Worm (Caenorhabditis elegans): ENCODE data around the gene rbg-1.

rbg-1 gene

ce11 chrX:15011526-15012274 lies 28.4 kb downstream of the rbg-1 start:
- no peak for TF ChIP-seq sea-1 (GFP tag; conservative IDR thresholded peaks at IDR 0.05)

ce11 chrX:15013941-15014453 lies 30.7 kb downstream of the rbg-1 start:
- TF ChIP-seq tbx-37 (GFP tag; conservative IDR thresholded peaks at IDR 0.05) (no peak), hmg-4 (GFP tag; optimal IDR thresholded peaks at IDR 0.05) (no peak), scrt-1 (GFP tag; IDR thresholded peaks at IDR 0.05) (no peak), aly-1 (tag; optimal IDR thresholded peaks at IDR 0.05) (no peak), F13C5.2 (tag; optimal IDR thresholded peaks at IDR 0.05) (no peak), tbx-11 (GFP tag; IDR thresholded peaks at IDR 0.05) (no peak), pes-1 (GFP tag; IDR thresholded peaks at IDR 0.05) (no peak), B0310.2 (tag; optimal IDR thresholded peaks at IDR 0.05) (no peak), ceh-13 (GFP tag; optimal IDR thresholded peaks at IDR 0.05) (no peak), hmbx-1 (tag; optimal IDR thresholded peaks at IDR 0.05) (no peak), tra-4 (tag; optimal IDR thresholded peaks at IDR 0.05) (no peak), sea-1 (GFP tag; conservative IDR thresholded peaks at IDR 0.05) (no peak), hnd-1 (tag; optimal IDR thresholded peaks at IDR 0.05) (no peak)

- TF ChIP-seq hmbx-1 (tag; optimal IDR thresholded peaks at IDR 0.05) (no peak), B0310.2 (tag; optimal IDR thresholded peaks at IDR 0.05) (no peak), ceh-36 (tag; optimal IDR thresholded peaks at IDR 0.05) (no peak), ceh-13 (GFP tag; optimal IDR thresholded peaks at IDR 0.05) (no peak), tra-4 (tag; optimal IDR thresholded peaks at IDR 0.05) (no peak), sea-1 (GFP tag; conservative IDR thresholded peaks at IDR 0.05) (no peak), aly-1 (tag; optimal IDR thresholded peaks at IDR 0.05) (no peak), hnd-1 (tag; optimal IDR thresholded peaks at IDR 0.05) (no peak), tbx-11 (GFP tag; IDR thresholded peaks at IDR 0.05) (no peak), pes-1 (GFP tag; IDR thresholded peaks at IDR 0.05) (no peak), flt-1 (GFP tag; IDR thresholded peaks at IDR 0.05) (no peak), scrt-1 (GFP tag; IDR thresholded peaks at IDR 0.05) (no peak), ama-1 (optimal IDR thresholded peaks at IDR 0.05) (no peak), ets-7 (tag; optimal IDR thresholded peaks at IDR 0.05) (no peak), tbx-37 (GFP tag; conservative IDR thresholded peaks at IDR 0.05) (no peak), F13C5.2 (tag; optimal IDR thresholded peaks at IDR 0.05) (no peak), hmg-4 (GFP tag; optimal IDR thresholded peaks at IDR 0.05) (no peak)
Measured at ce11 chrX:15016102-15016501, 32.8 kb downstream of the rbg-1 start.

- TF ChIP-seq B0310.2 (tag; optimal IDR thresholded peaks at IDR 0.05) (no peak), hnd-1 (tag; optimal IDR thresholded peaks at IDR 0.05) (no peak), aly-1 (tag; optimal IDR thresholded peaks at IDR 0.05) (no peak), hmg-4 (GFP tag; optimal IDR thresholded peaks at IDR 0.05) (no peak), ceh-36 (tag; optimal IDR thresholded peaks at IDR 0.05) (no peak), hmbx-1 (tag; optimal IDR thresholded peaks at IDR 0.05) (no peak), F13C5.2 (tag; optimal IDR thresholded peaks at IDR 0.05) (no peak), scrt-1 (GFP tag; IDR thresholded peaks at IDR 0.05) (no peak), pes-1 (GFP tag; IDR thresholded peaks at IDR 0.05) (no peak), ama-1 (optimal IDR thresholded peaks at IDR 0.05) (no peak), ceh-13 (GFP tag; optimal IDR thresholded peaks at IDR 0.05) (no peak), tbx-11 (GFP tag; IDR thresholded peaks at IDR 0.05) (no peak), sea-1 (GFP tag; conservative IDR thresholded peaks at IDR 0.05) (no peak), ets-7 (tag; optimal IDR thresholded peaks at IDR 0.05) (no peak), tbx-37 (GFP tag; conservative IDR thresholded peaks at IDR 0.05) (no peak), tra-4 (tag; optimal IDR thresholded peaks at IDR 0.05) (no peak), flt-1 (GFP tag; IDR thresholded peaks at IDR 0.05) (no peak)
Measured at ce11 chrX:15026008-15026407, 42.7 kb downstream of the rbg-1 start, which contains the start of gene seb-3. Gene seb-3, plus strand, starts transcription at chrX:15026308.

ce11 chrX:15027566-15027965 lies 44.2 kb downstream of the rbg-1 start:
- TF ChIP-seq hmg-4 (GFP tag; optimal IDR thresholded peaks at IDR 0.05) (no peak), pes-1 (GFP tag; IDR thresholded peaks at IDR 0.05) (no peak)

ce11 chrX:15027997-15028396 lies 44.7 kb downstream of the rbg-1 start:
- no peak for TF ChIP-seq ama-1 (optimal IDR thresholded peaks at IDR 0.05)
- TF ChIP-seq sea-1 (GFP tag; conservative IDR thresholded peaks at IDR 0.05): no peak
- no peak for TF ChIP-seq F13C5.2 (tag; optimal IDR thresholded peaks at IDR 0.05)
- no peak for TF ChIP-seq ceh-13 (GFP tag; optimal IDR thresholded peaks at IDR 0.05)
- TF ChIP-seq pes-1 (GFP tag; IDR thresholded peaks at IDR 0.05): no peak
- no peak for TF ChIP-seq hnd-1 (tag; optimal IDR thresholded peaks at IDR 0.05)
- TF ChIP-seq scrt-1 (GFP tag; IDR thresholded peaks at IDR 0.05): no peak
- TF ChIP-seq tbx-37 (GFP tag; conservative IDR thresholded peaks at IDR 0.05): no peak
- TF ChIP-seq tbx-11 (GFP tag; IDR thresholded peaks at IDR 0.05): no peak
- TF ChIP-seq ets-7 (tag; optimal IDR thresholded peaks at IDR 0.05): no peak
- TF ChIP-seq tra-4 (tag; optimal IDR thresholded peaks at IDR 0.05): no peak

ce11 chrX:15034787-15035186 lies 51.5 kb downstream of the rbg-1 start, which contains the start of gene dsc-1:
Gene dsc-1, minus strand, starts transcription at chrX:15034832.
- TF ChIP-seq sea-1 (GFP tag; conservative IDR thresholded peaks at IDR 0.05): no peak
- no peak for TF ChIP-seq scrt-1 (GFP tag; IDR thresholded peaks at IDR 0.05)
- TF ChIP-seq ceh-36 (tag; optimal IDR thresholded peaks at IDR 0.05): peak; percentile 75

ce11 chrX:15035748-15036147 lies 52.4 kb downstream of the rbg-1 start:
- no peak for TF ChIP-seq sea-1 (GFP tag; conservative IDR thresholded peaks at IDR 0.05)
- TF ChIP-seq flt-1 (GFP tag; IDR thresholded peaks at IDR 0.05): no peak
- TF ChIP-seq hmbx-1 (tag; optimal IDR thresholded peaks at IDR 0.05): no peak
- no peak for TF ChIP-seq pes-1 (GFP tag; IDR thresholded peaks at IDR 0.05)
- no peak for TF ChIP-seq tbx-11 (GFP tag; IDR thresholded peaks at IDR 0.05)
- TF ChIP-seq ets-7 (tag; optimal IDR thresholded peaks at IDR 0.05): no peak
- TF ChIP-seq B0310.2 (tag; optimal IDR thresholded peaks at IDR 0.05): no peak
- no peak for TF ChIP-seq ceh-13 (GFP tag; optimal IDR thresholded peaks at IDR 0.05)
- TF ChIP-seq scrt-1 (GFP tag; IDR thresholded peaks at IDR 0.05): no peak
- TF ChIP-seq ama-1 (optimal IDR thresholded peaks at IDR 0.05): no peak
- TF ChIP-seq tra-4 (tag; optimal IDR thresholded peaks at IDR 0.05): no peak
- no peak for TF ChIP-seq aly-1 (tag; optimal IDR thresholded peaks at IDR 0.05)
- TF ChIP-seq hmg-4 (GFP tag; optimal IDR thresholded peaks at IDR 0.05): no peak
- no peak for TF ChIP-seq ceh-36 (tag; optimal IDR thresholded peaks at IDR 0.05)
- no peak for TF ChIP-seq F13C5.2 (tag; optimal IDR thresholded peaks at IDR 0.05)
- TF ChIP-seq tbx-37 (GFP tag; conservative IDR thresholded peaks at IDR 0.05): no peak
- TF ChIP-seq hnd-1 (tag; optimal IDR thresholded peaks at IDR 0.05): no peak

Measured in whole organism, early embryonic.